Fruit fly (Drosophila melanogaster) whole organism, pupa: ENCODE data around the gene CG46313.

Experiments used
- CG10348 ChIP-seq: fragments of 200-800 bp; sonication (Bioruptor generic); IDR thresholded peaks from 2 replicates; pipeline ENCODE4 v1.3.6; 2022; ENCODE audit warnings: missing biosample characterization, missing genetic modification characterization
- CG17806 ChIP-seq: fragments of 200-800 bp; sonication (Bioruptor generic); optimal IDR thresholded peaks from 2 replicates; lab custom pipeline; 2018; ENCODE audit warnings: missing biosample characterization, mild to moderate bottlenecking, missing genetic modification characterization, moderate library complexity
- CG32121 ChIP-seq: fragments of 200-800 bp; sonication (Bioruptor generic); IDR thresholded peaks from 2 replicates; pipeline ENCODE4 v1.3.6; 2022; ENCODE audit warnings: missing biosample characterization, missing genetic modification characterization
- CG34367 ChIP-seq: fragments of 200-800 bp; sonication (Bioruptor generic); optimal IDR thresholded peaks from 2 replicates; lab custom pipeline; 2018; ENCODE audit warnings: missing biosample characterization, mild to moderate bottlenecking, missing genetic modification characterization
- Snoo ChIP-seq: fragments of 200-800 bp; sonication (Bioruptor generic); optimal IDR thresholded peaks from 3 replicates; lab custom pipeline; 2017; ENCODE audit warnings: missing biosample characterization, mild to moderate bottlenecking, missing genetic modification characterization, inconsistent platforms
- gl ChIP-seq: fragments of 200-800 bp; sonication (Bioruptor generic); optimal IDR thresholded peaks from 2 replicates; lab custom pipeline; 2018; ENCODE audit warnings: missing biosample characterization, mild to moderate bottlenecking, missing genetic modification characterization

DNA sequence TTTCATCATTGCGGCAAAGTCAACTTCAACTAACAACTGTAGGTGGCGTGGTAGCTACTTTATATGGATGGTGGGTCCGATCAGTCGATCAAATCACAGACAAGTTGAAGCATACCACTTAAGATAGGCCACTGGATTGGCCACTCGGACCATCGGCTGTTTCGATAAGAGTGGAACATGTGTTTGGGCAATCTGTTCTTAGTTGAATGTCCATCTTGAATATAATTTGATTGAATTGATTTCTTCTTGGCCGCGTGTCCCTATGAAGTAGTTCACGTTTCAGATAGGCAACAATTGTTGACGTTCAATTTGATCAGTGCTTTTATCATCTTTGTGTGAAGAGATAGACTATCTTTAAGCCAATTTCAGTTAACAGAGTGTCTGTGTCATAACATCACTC lies 28.7 kb downstream of the CG46313 start, which contains the start of gene CG6295:
- no peak for TF ChIP-seq Snoo (tag; lab: Kevin White, UChicago)
- TF ChIP-seq CG17806 = no peak
- TF ChIP-seq gl (tag; lab: Kevin White, UChicago) = no peak
- TF ChIP-seq CG34367 = no peak
- no peak for TF ChIP-seq CG10348 (GFP tag; lab: Robert Waterston, UW)
- TF ChIP-seq CG32121 (GFP tag; lab: Robert Waterston, UW) = no peak
